Worm (Caenorhabditis elegans) whole organism, late embryonic: ENCODE measurements around the gene fbxa-75.

Experiments
- che-1 ChIP-seq: sonication (generic microtip); optimal IDR thresholded peaks from 2 replicates; lab custom pipeline; 2016; ENCODE audit warnings: mild to moderate bottlenecking, missing genetic modification characterization, missing compliant biosample characterization
- fax-1 ChIP-seq: sonication (generic microtip); optimal IDR thresholded peaks from 2 replicates; lab custom pipeline; 2016; ENCODE audit warnings: missing genotype, missing genetic modification characterization, missing compliant biosample characterization
- tbx-2 ChIP-seq: sonication (generic microtip); optimal IDR thresholded peaks from 2 replicates; lab custom pipeline; 2016; ENCODE audit warnings: missing genetic modification characterization, missing compliant biosample characterization

ce11 chrIII:1354523-1354922 lies 51.0 kb downstream of the fbxa-75 start:
- TF ChIP-seq tbx-2 (tag; lab: Kevin White, UChicago) (no peak), fax-1 (no peak), che-1 (tag; lab: Kevin White, UChicago) (no peak)
